Fruit fly (Drosophila melanogaster) whole organism, embryonic: ENCODE data around the gene CG33258.

Experiments
- Antp ChIP-seq: fragments of 200-800 bp; sonication (Bioruptor generic); optimal IDR thresholded peaks from 3 replicates; lab custom pipeline; 2016; ENCODE audit warnings: missing biosample characterization, missing genetic modification characterization
- BEAF-32 ChIP-seq: fragments of 200-800 bp; sonication (Bioruptor generic); optimal IDR thresholded peaks from 3 replicates; lab custom pipeline; 2017; ENCODE audit warnings: missing biosample characterization, missing genetic modification characterization, mild to moderate bottlenecking, moderate library complexity, missing genetic modification reagents
- CG10267 ChIP-seq: fragments of 200-800 bp; sonication (Bioruptor generic); optimal IDR thresholded peaks from 2 replicates; lab custom pipeline; 2018; ENCODE audit warnings: missing biosample characterization, mild to moderate bottlenecking, missing genetic modification characterization, moderate library complexity
- CG10274 ChIP-seq: fragments of 200-800 bp; sonication (Bioruptor generic); optimal IDR thresholded peaks from 3 replicates; lab custom pipeline; 2017; ENCODE audit warnings: missing biosample characterization, mild to moderate bottlenecking, missing genetic modification characterization
- CG10321 ChIP-seq: fragments of 200-800 bp; sonication (Bioruptor generic); IDR thresholded peaks from 2 replicates; pipeline ENCODE4 v1.3.6; 2022; ENCODE audit warnings: missing biosample characterization, missing genetic modification characterization
- CG10565 ChIP-seq: fragments of 200-800 bp; sonication (Bioruptor generic); optimal IDR thresholded peaks from 3 replicates; lab custom pipeline; 2016; ENCODE audit warnings: missing biosample characterization, mild to moderate bottlenecking, missing genetic modification characterization
- CG12236 ChIP-seq: fragments of 200-800 bp; sonication (Bioruptor generic); optimal IDR thresholded peaks from 2 replicates; lab custom pipeline; 2016; ENCODE audit warnings: missing biosample characterization, missing genetic modification characterization
- CG12299 ChIP-seq: fragments of 200-800 bp; sonication (Bioruptor generic); optimal IDR thresholded peaks from 2 replicates; lab custom pipeline; 2018; ENCODE audit warnings: missing biosample characterization, mild to moderate bottlenecking, missing genetic modification characterization
- CG12659 ChIP-seq: fragments of 200-800 bp; sonication (Bioruptor generic); optimal IDR thresholded peaks from 3 replicates; lab custom pipeline; 2017; ENCODE audit warnings: mild to moderate bottlenecking, missing biosample characterization, missing genetic modification reagents, missing genetic modification characterization
- CG12769 ChIP-seq: fragments of 200-800 bp; sonication (Bioruptor generic); optimal IDR thresholded peaks from 2 replicates; lab custom pipeline; 2019; ENCODE audit warnings: missing biosample characterization, mild to moderate bottlenecking, missing genetic modification characterization, moderate library complexity
- CG17568 ChIP-seq: fragments of 200-800 bp; sonication (Bioruptor generic); optimal IDR thresholded peaks from 2 replicates; lab custom pipeline; 2018; ENCODE audit warnings: missing biosample characterization, mild to moderate bottlenecking, missing genetic modification characterization, moderate library complexity
- CG1792 ChIP-seq: fragments of 200-800 bp; sonication (Bioruptor generic); optimal IDR thresholded peaks from 2 replicates; lab custom pipeline; 2016; ENCODE audit warnings: missing biosample characterization, missing genetic modification characterization
- CG18619 ChIP-seq: fragments of 200-800 bp; sonication (Bioruptor generic); optimal IDR thresholded peaks from 3 replicates; lab custom pipeline; 2017; ENCODE audit warnings: missing biosample characterization, mild to moderate bottlenecking, missing genetic modification characterization
- CG2116 ChIP-seq: fragments of 200-800 bp; sonication (Bioruptor generic); optimal IDR thresholded peaks from 3 replicates; lab custom pipeline; 2018; ENCODE audit warnings: missing biosample characterization, mild to moderate bottlenecking, missing genetic modification characterization
- CG4730 ChIP-seq: fragments of 200-800 bp; sonication (Bioruptor generic); IDR thresholded peaks from 2 replicates; pipeline ENCODE4 v1.3.6; 2022; ENCODE audit warnings: missing biosample characterization, missing genetic modification characterization
- CG5180 ChIP-seq: fragments of 200-800 bp; sonication (Bioruptor generic); optimal IDR thresholded peaks from 3 replicates; lab custom pipeline; 2017; ENCODE audit warnings: missing biosample characterization, missing genetic modification characterization, mild to moderate bottlenecking, moderate library complexity, missing genetic modification reagents
- CG7271 ChIP-seq: fragments of 200-800 bp; sonication (Bioruptor generic); optimal IDR thresholded peaks from 2 replicates; lab custom pipeline; 2018; ENCODE audit warnings: missing biosample characterization, mild to moderate bottlenecking, missing genetic modification characterization, moderate library complexity
- CG8924 ChIP-seq: fragments of 200-800 bp; optimal IDR thresholded peaks from 3 replicates; lab custom pipeline; 2019; ENCODE audit warnings: missing biosample characterization, mild to moderate bottlenecking, missing genetic modification characterization, moderate library complexity
- CTCF ChIP-seq: fragments of 200-800 bp; sonication (Bioruptor generic); optimal IDR thresholded peaks from 2 replicates; lab custom pipeline; 2017; ENCODE audit warnings: missing biosample characterization, mild to moderate bottlenecking, missing genetic modification characterization, moderate library complexity
- D19A ChIP-seq: fragments of 200-800 bp; optimal IDR thresholded peaks from 3 replicates; lab custom pipeline; 2019; ENCODE audit warnings: missing biosample characterization, mild to moderate bottlenecking, missing genetic modification characterization, moderate library complexity
- D19B ChIP-seq: fragments of 200-800 bp; sonication (Bioruptor generic); optimal IDR thresholded peaks from 2 replicates; lab custom pipeline; 2017; ENCODE audit warnings: missing biosample characterization, mild to moderate bottlenecking, missing genetic modification characterization
- Dp ChIP-seq: fragments of 200-800 bp; sonication (Bioruptor generic); optimal IDR thresholded peaks from 2 replicates; lab custom pipeline; 2018; ENCODE audit warnings: missing biosample characterization, mild to moderate bottlenecking, missing genetic modification characterization, moderate library complexity
- Hand ChIP-seq: fragments of 200-800 bp; sonication (Bioruptor generic); optimal IDR thresholded peaks from 2 replicates; lab custom pipeline; 2017; ENCODE audit warnings: mild to moderate bottlenecking, missing biosample characterization, missing genetic modification reagents, missing genetic modification characterization
- Hey ChIP-seq: fragments of 200-800 bp; sonication (Bioruptor generic); optimal IDR thresholded peaks from 3 replicates; lab custom pipeline; 2018; ENCODE audit warnings: missing biosample characterization, mild to moderate bottlenecking, missing genetic modification characterization
- MBD-R2 ChIP-seq: fragments of 200-800 bp; sonication (Bioruptor generic); IDR thresholded peaks from 2 replicates; pipeline ENCODE4 v1.3.6; 2022; ENCODE audit warnings: missing biosample characterization, missing genetic modification characterization
- Med ChIP-seq: fragments of 200-800 bp; sonication (Bioruptor generic); peaks from one replicate; lab custom pipeline; 2016; ENCODE audit warnings: missing biosample characterization, missing genetic modification characterization, mild to moderate bottlenecking, inconsistent platforms, moderate library complexity
- NFAT ChIP-seq: fragments of 200-800 bp; sonication (Bioruptor generic); IDR thresholded peaks from 2 replicates; pipeline ENCODE4 v1.3.6; 2022; ENCODE audit warnings: missing biosample characterization, missing genetic modification characterization
- Neu2 ChIP-seq: fragments of 200-800 bp; sonication (Bioruptor generic); optimal IDR thresholded peaks from 3 replicates; lab custom pipeline; 2016; ENCODE audit warnings: missing biosample characterization, missing genetic modification characterization, borderline replicate concordance
- YL-1 ChIP-seq: fragments of 200-800 bp; sonication (Bioruptor generic); optimal IDR thresholded peaks from 3 replicates; lab custom pipeline; 2017; ENCODE audit warnings: missing biosample characterization, mild to moderate bottlenecking, missing genetic modification characterization
- ac ChIP-seq: fragments of 200-800 bp; sonication (Bioruptor generic); optimal IDR thresholded peaks from 3 replicates; lab custom pipeline; 2017; ENCODE audit warnings: missing biosample characterization, mild to moderate bottlenecking, missing genetic modification characterization
- aop ChIP-seq: fragments of 200-800 bp; sonication (Bioruptor generic); IDR thresholded peaks from 2 replicates; pipeline ENCODE4 v1.3.6; 2022; ENCODE audit warnings: missing biosample characterization, missing genetic modification characterization
- ase ChIP-seq: fragments of 200-800 bp; sonication (Bioruptor generic); IDR thresholded peaks from 3 replicates; pipeline ENCODE4 v1.3.6; 2022; ENCODE audit warnings: missing biosample characterization, missing genetic modification characterization
- bbx ChIP-seq: fragments of 200-800 bp; sonication (Bioruptor generic); IDR thresholded peaks from 2 replicates; pipeline ENCODE4 v1.3.6; 2022; ENCODE audit warnings: missing biosample characterization, missing genetic modification characterization; ENCODE audit not compliant: partially characterized antibody
- cad ChIP-seq: fragments of >200 bp; optimal IDR thresholded peaks from 2 replicates; lab custom pipeline; 2017; ENCODE audit warnings: missing biosample characterization, missing genetic modification characterization
- corto ChIP-seq: fragments of 200-800 bp; sonication (Bioruptor generic); optimal IDR thresholded peaks from 2 replicates; lab custom pipeline; 2016; ENCODE audit warnings: missing biosample characterization, mild to moderate bottlenecking, missing genetic modification characterization, moderate library complexity
- fu2 ChIP-seq: fragments of 200-800 bp; sonication (Bioruptor generic); optimal IDR thresholded peaks from 2 replicates; lab custom pipeline; 2016; ENCODE audit warnings: missing biosample characterization, missing genetic modification characterization
- gfzf ChIP-seq: fragments of 200-800 bp; sonication (Bioruptor generic); optimal IDR thresholded peaks from 2 replicates; lab custom pipeline; 2016; ENCODE audit warnings: missing biosample characterization, mild to moderate bottlenecking, missing genetic modification characterization, moderate library complexity
- grau ChIP-seq: fragments of 200-800 bp; optimal IDR thresholded peaks from 3 replicates; lab custom pipeline; 2019; ENCODE audit warnings: missing biosample characterization, mild to moderate bottlenecking, missing genetic modification characterization, moderate library complexity
- gro ChIP-seq: fragments of 200-800 bp; sonication (Bioruptor generic); optimal IDR thresholded peaks from 2 replicates; lab custom pipeline; 2016; ENCODE audit warnings: missing biosample characterization, missing genetic modification characterization
- jigr1 ChIP-seq: fragments of 200-800 bp; sonication (Bioruptor generic); IDR thresholded peaks from 3 replicates; pipeline ENCODE4 v1.3.6; 2022; ENCODE audit warnings: missing biosample characterization, missing genetic modification characterization
- lbe ChIP-seq: fragments of 200-800 bp; sonication (Bioruptor generic); optimal IDR thresholded peaks from 2 replicates; lab custom pipeline; 2016; ENCODE audit warnings: missing biosample characterization, mild to moderate bottlenecking, missing genetic modification characterization
- mam ChIP-seq: fragments of 200-800 bp; sonication (Bioruptor generic); optimal IDR thresholded peaks from 3 replicates; lab custom pipeline; 2016; ENCODE audit warnings: missing biosample characterization, missing genetic modification characterization
- mld ChIP-seq: fragments of 200-800 bp; sonication (Bioruptor generic); IDR thresholded peaks from 3 replicates; pipeline ENCODE4 v1.3.6; 2022; ENCODE audit warnings: missing biosample characterization, missing genetic modification characterization; ENCODE audit not compliant: partially characterized antibody
- prd ChIP-seq, 3 experiments: fragments of >200 bp in 2 of 3; fragments of 200-800 bp in 1 of 3; sonication (Bioruptor generic) in 1 of 3; optimal IDR thresholded peaks in 2 of 3; IDR thresholded peaks in 1 of 3; 2 replicates in 2 of 3; 3 replicates in 1 of 3; pipeline versions ENCODE4 v1.3.6 to Lab custom; 2017 to 2022; ENCODE audit warnings: missing biosample characterization in 1 of 3, missing genetic modification characterization in 1 of 3
- pzg ChIP-seq: fragments of 200-800 bp; sonication (Bioruptor generic); optimal IDR thresholded peaks from 3 replicates; lab custom pipeline; 2018; ENCODE audit warnings: missing biosample characterization, mild to moderate bottlenecking, missing genetic modification characterization, moderate library complexity
- shn ChIP-seq: fragments of 200-800 bp; sonication (Bioruptor generic); optimal IDR thresholded peaks from 3 replicates; lab custom pipeline; 2016; ENCODE audit warnings: missing biosample characterization, missing genetic modification characterization
- sob ChIP-seq: fragments of 200-800 bp; sonication (Bioruptor generic); IDR thresholded peaks from 2 replicates; pipeline ENCODE4 v1.3.6; 2022; ENCODE audit warnings: missing biosample characterization, missing genetic modification characterization
- tio ChIP-seq: fragments of 200-800 bp; sonication (Bioruptor generic); optimal IDR thresholded peaks from 2 replicates; lab custom pipeline; 2017; ENCODE audit warnings: missing biosample characterization, missing genetic modification characterization, inconsistent platforms
- ttk ChIP-seq: fragments of 200-800 bp; sonication (Bioruptor generic); IDR thresholded peaks from 2 replicates; pipeline ENCODE4 v2.1.2; 2022; ENCODE audit warnings: missing biosample characterization, missing genetic modification characterization
- twi ChIP-seq: fragments of 200-800 bp; optimal IDR thresholded peaks from 2 replicates; lab custom pipeline; 2019; ENCODE audit warnings: missing biosample characterization, mild to moderate bottlenecking, missing genetic modification characterization, moderate library complexity
- vfl ChIP-seq: fragments of 200-800 bp; sonication (Bioruptor generic); optimal IDR thresholded peaks from 2 replicates; lab custom pipeline; 2016; ENCODE audit warnings: missing biosample characterization, missing genetic modification characterization
- z ChIP-seq: fragments of 200-800 bp; sonication (Bioruptor generic); IDR thresholded peaks from 3 replicates; pipeline ENCODE4 v1.3.6; 2022; ENCODE audit warnings: missing biosample characterization, missing genetic modification characterization

The CG33258 gene

dm6 chr3L:16121791-16122190 is 39.4 kb downstream of the CG33258 start, which contains the start of gene Strump (continued):
- TF ChIP-seq CG10274: no peak
- TF ChIP-seq vfl: no peak
- peak; percentile 68 for TF ChIP-seq MBD-R2 (GFP tag; lab: Robert Waterston, UW)
- no peak for TF ChIP-seq Antp (GFP tag; lab: Kevin White, UChicago)
- no peak for TF ChIP-seq ttk (GFP tag; lab: Robert Waterston, UW)
- no peak for TF ChIP-seq CG12299 (tag; lab: Kevin White, UChicago)
- no peak for TF ChIP-seq jigr1 (GFP tag; lab: Robert Waterston, UW)
- no peak for TF ChIP-seq CG4730
- TF ChIP-seq corto (GFP tag; lab: Kevin White, UChicago): no peak
- TF ChIP-seq CG10565 (GFP tag; lab: Kevin White, UChicago): no peak
- TF ChIP-seq tio (GFP tag; lab: Kevin White, UChicago): no peak
- TF ChIP-seq cad (GFP tag; lab: Kevin White, UChicago): no peak
- no peak for TF ChIP-seq D19B (GFP tag; lab: Kevin White, UChicago)
- no peak for TF ChIP-seq CG17568
- TF ChIP-seq CG7271 (tag; lab: Kevin White, UChicago): no peak
- TF ChIP-seq grau (tag; lab: Kevin White, UChicago): no peak
- TF ChIP-seq sob (GFP tag; lab: Robert Waterston, UW): no peak
- peak; percentile 81 for TF ChIP-seq gfzf (GFP tag; lab: Kevin White, UChicago)
- no peak for TF ChIP-seq ac (GFP tag; lab: Kevin White, UChicago)
- TF ChIP-seq CG5180 (GFP tag; lab: Kevin White, UChicago): no peak
- no peak for TF ChIP-seq ase (GFP tag; lab: Robert Waterston, UW)
- no peak for TF ChIP-seq shn
- peak; percentile 73 for TF ChIP-seq pzg (GFP tag; lab: Kevin White, UChicago)
- peak; percentile 30 for TF ChIP-seq BEAF-32 (GFP tag; lab: Kevin White, UChicago)
- TF ChIP-seq twi (tag; lab: Kevin White, UChicago): no peak
- TF ChIP-seq Med (GFP tag; lab: Kevin White, UChicago): peak; percentile 40
- no peak for TF ChIP-seq CG8924 (tag; lab: Kevin White, UChicago)
- peak; percentile 39 for TF ChIP-seq CG10267
- no peak for TF ChIP-seq Hand (GFP tag; lab: Kevin White, UChicago)
- peak; percentile 25 for TF ChIP-seq CG2116 (GFP tag; lab: Kevin White, UChicago)
- TF ChIP-seq CG12769 (tag; lab: Kevin White, UChicago): no peak
- TF ChIP-seq mld (GFP tag; lab: Robert Waterston, UW): no peak
- TF ChIP-seq gro (GFP tag; lab: Kevin White, UChicago): peak; percentile 12
- TF ChIP-seq CG1792 (GFP tag; lab: Kevin White, UChicago): no peak
- no peak for TF ChIP-seq Neu2
- TF ChIP-seq CTCF: no peak
- TF ChIP-seq CG18619 (GFP tag; lab: Kevin White, UChicago): no peak
- TF ChIP-seq mam (GFP tag; lab: Kevin White, UChicago): no peak
- TF ChIP-seq Hey (tag; lab: Kevin White, UChicago): no peak
- no peak for TF ChIP-seq z (GFP tag; lab: Robert Waterston, UW)
- peak; percentile 97 for TF ChIP-seq Dp (GFP tag; lab: Kevin White, UChicago)
- TF ChIP-seq NFAT (GFP tag; lab: Robert Waterston, UW): no peak
- peak; percentile 42 for TF ChIP-seq lbe (GFP tag; lab: Kevin White, UChicago)
- TF ChIP-seq prd (optimal IDR thresholded peaks at IDR 0.05; lab: Kevin White, UChicago): no peak
- no peak for TF ChIP-seq prd (GFP tag; IDR thresholded peaks at IDR 0.05; lab: Robert Waterston, UW)
- no peak for TF ChIP-seq CG12236 (GFP tag; lab: Kevin White, UChicago)
- peak; percentile 78 for TF ChIP-seq YL-1 (GFP tag; lab: Kevin White, UChicago)
- no peak for TF ChIP-seq aop (GFP tag; lab: Robert Waterston, UW)
- no peak for TF ChIP-seq CG10321 (GFP tag; lab: Robert Waterston, UW)
- peak; percentile 47 for TF ChIP-seq bbx (GFP tag; lab: Robert Waterston, UW)
- no peak for TF ChIP-seq fu2 (GFP tag; lab: Kevin White, UChicago)
- peak; percentile 43 for TF ChIP-seq D19A (tag; lab: Kevin White, UChicago)
- peak; percentile 16 for TF ChIP-seq CG12659 (GFP tag; lab: Kevin White, UChicago)
- TF ChIP-seq, all 482 proteins: peak for 24
